Worm (Caenorhabditis elegans) whole organism, L4 larva: ENCODE data around the gene T13C2.3.

Experiments used
- D1046.2 ChIP-seq: fragments of 200-800 bp; sonication (Bioruptor generic); IDR thresholded peaks from 2 replicates; pipeline ENCODE4 v1.3.6; 2022; ENCODE audit warnings: missing genetic modification characterization, missing compliant biosample characterization
- F26F4.8 ChIP-seq: fragments of 200-800 bp; sonication (Bioruptor generic); conservative IDR thresholded peaks from 2 replicates; pipeline ENCODE4 v1.3.6; 2022; ENCODE audit warnings: missing genetic modification characterization, missing compliant biosample characterization
- F37D6.2 ChIP-seq: sonication (generic microtip); optimal IDR thresholded peaks from 2 replicates; lab custom pipeline; 2016; ENCODE audit warnings: mild to moderate bottlenecking, missing genetic modification characterization, missing compliant biosample characterization
- F44E2.7 ChIP-seq: fragments of 200-800 bp; sonication (Bioruptor generic); IDR thresholded peaks from 2 replicates; pipeline ENCODE4 v2.1.2; 2022; ENCODE audit warnings: missing genetic modification characterization, missing compliant biosample characterization
- T26A8.4 ChIP-seq: fragments of 200-800 bp; sonication (Bioruptor generic); IDR thresholded peaks from 2 replicates; pipeline ENCODE4 v1.3.6; 2022; ENCODE audit warnings: missing genetic modification characterization, missing compliant biosample characterization
- Y105C5A.15 ChIP-seq: fragments of 200-800 bp; sonication (Bioruptor generic); IDR thresholded peaks from 2 replicates; pipeline ENCODE4 v1.3.6; 2022; ENCODE audit warnings: missing genetic modification characterization, missing compliant biosample characterization
- Y5F2A.4 ChIP-seq: fragments of 200-800 bp; sonication (Bioruptor generic); optimal IDR thresholded peaks from 2 replicates; lab custom pipeline; 2018; ENCODE audit warnings: mild to moderate bottlenecking, missing genetic modification characterization, missing compliant biosample characterization
- ZK546.5 ChIP-seq, 2 experiments: sonication (generic microtip); optimal IDR thresholded peaks; 2 replicates each; lab custom pipeline; 2017; ENCODE audit warnings: missing biosample characterization in 2 of 2, missing genetic modification characterization in 2 of 2
- ceh-20 ChIP-seq: fragments of 200-800 bp; sonication (Bioruptor generic); IDR thresholded peaks from 2 replicates; pipeline ENCODE4 v1.3.6; 2022; ENCODE audit warnings: missing genetic modification reagents, missing genetic modification characterization, missing compliant biosample characterization
- ceh-82 ChIP-seq: sonication (generic microtip); optimal IDR thresholded peaks from 2 replicates; lab custom pipeline; 2017; ENCODE audit warnings: missing biosample characterization, missing genetic modification characterization
- ctbp-1 ChIP-seq: fragments of 200-800 bp; sonication (Bioruptor generic); IDR thresholded peaks from 2 replicates; pipeline ENCODE4 v1.3.6; 2022; ENCODE audit warnings: missing genetic modification reagents, missing genetic modification characterization, missing compliant biosample characterization
- daf-19 ChIP-seq: fragments of 200-800 bp; sonication (Bioruptor generic); conservative IDR thresholded peaks from 2 replicates; pipeline ENCODE4 v1.3.6; 2022; ENCODE audit warnings: missing genetic modification characterization, missing compliant biosample characterization
- dmd-9 ChIP-seq: fragments of 200-800 bp; sonication (Bioruptor generic); IDR thresholded peaks from 2 replicates; pipeline ENCODE4 v1.3.6; 2022; ENCODE audit warnings: missing genetic modification reagents, missing genetic modification characterization, missing compliant biosample characterization
- dve-1 ChIP-seq: sonication (generic microtip); optimal IDR thresholded peaks from 2 replicates; lab custom pipeline; 2017; ENCODE audit warnings: antibody characterized with exemption, mild to moderate bottlenecking, missing genetic modification characterization, missing compliant biosample characterization; ENCODE audit not compliant: insufficient read depth
- egl-27 ChIP-seq: sonication (generic microtip); optimal IDR thresholded peaks from 3 replicates; lab custom pipeline; 2017; ENCODE audit warnings: missing biosample characterization, missing genetic modification reagents, missing genetic modification characterization
- egl-43 ChIP-seq: fragments of 200-800 bp; sonication (Bioruptor generic); IDR thresholded peaks from 2 replicates; pipeline ENCODE4 v1.3.6; 2022; ENCODE audit warnings: missing genetic modification reagents, missing genetic modification characterization, missing compliant biosample characterization
- fkh-10 ChIP-seq: fragments of 150-350 bp; optimal IDR thresholded peaks from 2 replicates; lab custom pipeline; 2014; ENCODE audit warnings: missing biosample characterization, missing genetic modification reagents, missing genetic modification characterization
- fos-1 ChIP-seq: fragments of 150-350 bp; optimal IDR thresholded peaks from 2 replicates; lab custom pipeline; 2014; ENCODE audit warnings: missing biosample characterization, missing genetic modification characterization
- hlh-11 ChIP-seq: fragments of 200-800 bp; sonication (Bioruptor generic); optimal IDR thresholded peaks from 2 replicates; lab custom pipeline; 2018; ENCODE audit warnings: mild to moderate bottlenecking, missing genetic modification characterization, missing compliant biosample characterization
- hlh-30 ChIP-seq: sonication (generic microtip); optimal IDR thresholded peaks from 2 replicates; lab custom pipeline; 2017; ENCODE audit warnings: antibody characterized with exemption, mild to moderate bottlenecking, missing genetic modification characterization, missing compliant biosample characterization; ENCODE audit not compliant: insufficient read depth
- hmg-1.1 ChIP-seq: fragments of 200-800 bp; sonication (Bioruptor generic); IDR thresholded peaks from 2 replicates; pipeline ENCODE4 v1.3.6; 2022; ENCODE audit warnings: missing genetic modification reagents, missing genetic modification characterization, missing compliant biosample characterization
- lin-1 ChIP-seq: fragments of 200-800 bp; sonication (Bioruptor generic); IDR thresholded peaks from 2 replicates; pipeline ENCODE4 v1.3.6; 2022; ENCODE audit warnings: missing genetic modification reagents, missing genetic modification characterization, missing compliant biosample characterization
- lin-13 ChIP-seq: fragments of 150-350 bp; optimal IDR thresholded peaks from 2 replicates; lab custom pipeline; 2014; ENCODE audit warnings: missing biosample characterization, missing genetic modification reagents, missing genetic modification characterization
- lir-3 ChIP-seq: sonication (generic microtip); optimal IDR thresholded peaks from 2 replicates; lab custom pipeline; 2016; ENCODE audit warnings: mild to moderate bottlenecking, missing genetic modification characterization, missing compliant biosample characterization
- lsy-2 ChIP-seq, 2 experiments: fragments of 150-350 bp in 1 of 2; sonication (generic microtip) in 1 of 2; optimal IDR thresholded peaks; 2 replicates each; lab custom pipeline; 2014 to 2017; ENCODE audit warnings: missing biosample characterization in 2 of 2, missing genetic modification characterization in 2 of 2
- madf-9 ChIP-seq: fragments of 200-800 bp; sonication (Bioruptor generic); conservative IDR thresholded peaks from 2 replicates; pipeline ENCODE4 v1.3.6; 2022; ENCODE audit warnings: missing genetic modification reagents, missing genetic modification characterization, missing compliant biosample characterization
- mdl-1 ChIP-seq, 2 experiments: fragments of 150-350 bp in 1 of 2; sonication (generic microtip) in 1 of 2; optimal IDR thresholded peaks; 2 replicates each; lab custom pipeline; 2014 to 2017; ENCODE audit warnings: missing biosample characterization in 2 of 2, missing genetic modification characterization in 2 of 2
- mep-1 ChIP-seq: fragments of 150-350 bp; sonication (generic microtip); optimal IDR thresholded peaks from 3 replicates; lab custom pipeline; 2014; ENCODE audit warnings: missing biosample characterization, missing genetic modification characterization
- mes-2 ChIP-seq: sonication (generic microtip); optimal IDR thresholded peaks from 2 replicates; lab custom pipeline; 2016; ENCODE audit warnings: missing genotype, mild to moderate bottlenecking, missing genetic modification characterization, missing compliant biosample characterization; ENCODE audit not compliant: poor library complexity, severe bottlenecking
- nhr-10 ChIP-seq: fragments of 150-350 bp; optimal IDR thresholded peaks from 2 replicates; lab custom pipeline; 2014; ENCODE audit warnings: missing biosample characterization, missing genetic modification characterization
- nhr-102 ChIP-seq: sonication (generic microtip); optimal IDR thresholded peaks from 2 replicates; lab custom pipeline; 2016; ENCODE audit warnings: mild to moderate bottlenecking, missing genetic modification characterization, moderate library complexity, missing compliant biosample characterization
- nhr-111 ChIP-seq: fragments of 200-800 bp; sonication (Bioruptor generic); optimal IDR thresholded peaks from 2 replicates; lab custom pipeline; 2018; ENCODE audit warnings: mild to moderate bottlenecking, missing genetic modification characterization, missing compliant biosample characterization
- nhr-25 ChIP-seq: sonication (generic microtip); optimal IDR thresholded peaks from 2 replicates; lab custom pipeline; 2017; ENCODE audit warnings: missing genetic modification characterization, mild to moderate bottlenecking, missing compliant biosample characterization, antibody characterized with exemption, moderate library complexity, borderline replicate concordance; ENCODE audit not compliant: insufficient read depth
- nhr-41 ChIP-seq: fragments of 200-800 bp; sonication (Bioruptor generic); IDR thresholded peaks from 2 replicates; pipeline ENCODE4 v1.3.6; 2022; ENCODE audit warnings: missing genetic modification reagents, missing genetic modification characterization, missing compliant biosample characterization
- nhr-48 ChIP-seq: sonication (generic microtip); optimal IDR thresholded peaks from 2 replicates; lab custom pipeline; 2016; ENCODE audit warnings: mild to moderate bottlenecking, missing genetic modification characterization, missing compliant biosample characterization
- pha-4 ChIP-seq, 2 experiments: fragments of 150-350 bp in 1 of 2; fragments of 200-800 bp in 1 of 2; sonication (Bioruptor generic) in 1 of 2; IDR thresholded peaks in 1 of 2; optimal IDR thresholded peaks in 1 of 2; 2 replicates each; pipeline versions ENCODE4 v1.3.6 to Lab custom; 2014 to 2022; ENCODE audit warnings: missing genetic modification characterization in 2 of 2, missing genetic modification reagents in 2 of 2, missing biosample characterization in 1 of 2, missing compliant biosample characterization in 1 of 2
- rbr-2 ChIP-seq: sonication (generic microtip); optimal IDR thresholded peaks from 2 replicates; lab custom pipeline; 2016; ENCODE audit warnings: missing genotype, missing genetic modification characterization, missing compliant biosample characterization
- set-16 ChIP-seq: fragments of 200-800 bp; sonication (Bioruptor generic); IDR thresholded peaks from 2 replicates; pipeline ENCODE4 v1.3.6; 2022; ENCODE audit warnings: missing genetic modification reagents, missing genetic modification characterization, missing compliant biosample characterization
- skn-1 ChIP-seq: fragments of 150-350 bp; optimal IDR thresholded peaks from 2 replicates; lab custom pipeline; 2014; ENCODE audit warnings: missing biosample characterization, missing genetic modification characterization
- snpc-1.2 ChIP-seq: fragments of 200-800 bp; sonication (Bioruptor generic); IDR thresholded peaks from 2 replicates; pipeline ENCODE4 v1.3.6; 2022; ENCODE audit warnings: missing genetic modification reagents, missing genetic modification characterization, missing compliant biosample characterization
- spr-1 ChIP-seq: sonication (generic microtip); optimal IDR thresholded peaks from 2 replicates; lab custom pipeline; 2016; ENCODE audit warnings: mild to moderate bottlenecking, missing genetic modification characterization, missing compliant biosample characterization
- unc-62 ChIP-seq, 3 experiments: fragments of 150-350 bp in 1 of 3; sonication (generic microtip); optimal IDR thresholded peaks in 2 of 3; peaks in 1 of 3; 1 replicate in 1 of 3; 2 replicates in 2 of 3; lab custom pipeline; 2014 to 2017; ENCODE audit warnings: missing biosample characterization in 3 of 3, missing genetic modification characterization in 3 of 3, missing genetic modification reagents in 3 of 3, missing genotype in 1 of 3
- zfp-2 ChIP-seq: sonication (generic microtip); optimal IDR thresholded peaks from 2 replicates; lab custom pipeline; 2016; ENCODE audit warnings: mild to moderate bottlenecking, missing genetic modification characterization, missing compliant biosample characterization
- zip-2 ChIP-seq: fragments of 150-350 bp; optimal IDR thresholded peaks from 2 replicates; lab custom pipeline; 2014; ENCODE audit warnings: missing biosample characterization, missing genetic modification characterization
- ztf-11 ChIP-seq: fragments of 150-350 bp; optimal IDR thresholded peaks from 2 replicates; lab custom pipeline; 2014; ENCODE audit warnings: missing biosample characterization, missing genetic modification characterization
- ztf-7 ChIP-seq: fragments of 150-350 bp; optimal IDR thresholded peaks from 2 replicates; lab custom pipeline; 2014; ENCODE audit warnings: missing biosample characterization, missing genetic modification characterization

Gene T13C2.3

DNA sequence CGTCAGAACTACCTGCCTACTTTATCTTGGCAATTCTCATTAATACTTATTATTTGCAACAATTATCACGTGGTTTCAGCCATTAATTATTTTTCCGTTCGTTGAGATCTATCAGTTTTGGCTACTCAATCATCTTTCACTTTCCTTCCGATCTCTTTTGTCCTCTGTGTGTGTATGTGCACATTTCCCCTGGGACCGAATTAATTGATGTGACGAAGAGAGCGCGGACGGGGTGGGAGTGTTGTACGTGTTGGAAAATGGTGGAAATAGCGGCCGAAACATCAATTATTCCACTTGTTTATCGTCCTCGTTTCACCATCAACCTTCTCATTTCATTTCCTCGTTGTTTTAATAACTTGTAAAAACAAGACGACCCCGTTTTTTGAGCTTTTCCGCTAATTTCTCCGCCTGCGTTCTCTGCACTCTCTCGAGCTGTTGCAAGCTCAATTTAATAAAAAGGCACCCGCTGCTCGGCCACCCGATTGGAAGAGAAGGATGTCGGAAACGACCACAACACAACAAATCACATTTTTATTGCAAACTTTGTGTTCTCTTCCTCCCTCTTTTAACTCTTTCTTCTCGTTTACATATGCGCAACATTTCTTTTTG, 49.3 kb downstream of the T13C2.3 start:
- TF ChIP-seq hlh-11 (tag; lab: Kevin White, UChicago) = peak; percentile 31
- TF ChIP-seq zip-2 (tag; lab: Kevin White, UChicago) = no peak
- 0 out of 2 replicates have a peak, but pooled peaks have one; percentile 35 for TF ChIP-seq hmg-1.1 (GFP tag; lab: Robert Waterston, UW)
- TF ChIP-seq F44E2.7 (GFP tag; lab: Robert Waterston, UW) = no peak
- no peak for TF ChIP-seq nhr-10 (tag; lab: Kevin White, UChicago)
- no peak for TF ChIP-seq spr-1 (tag; lab: Kevin White, UChicago)
- no peak for TF ChIP-seq lin-13 (GFP tag; lab: Kevin White, UChicago)
- TF ChIP-seq ctbp-1 (GFP tag; lab: Robert Waterston, UW) = peak; percentile 62
- TF ChIP-seq D1046.2 (GFP tag; lab: Robert Waterston, UW) = no peak
- TF ChIP-seq unc-62 (GFP tag; optimal IDR thresholded peaks at IDR 0.05 in 1 of 2; lab: Kevin White, UChicago) = peak in 1 of 2 experiments; percentile 99
- peak; percentile 27 for TF ChIP-seq unc-62 (tag; optimal IDR thresholded peaks at IDR 0.05; lab: Kevin White, UChicago)
- TF ChIP-seq dmd-9 (GFP tag; lab: Robert Waterston, UW) = no peak
- no peak for TF ChIP-seq nhr-41
- TF ChIP-seq mes-2 = peak; percentile 14
- TF ChIP-seq nhr-102 = no peak
- TF ChIP-seq daf-19 (GFP tag; lab: Robert Waterston, UW) = no peak
- peak; percentile 13 for TF ChIP-seq hlh-30 (tag; lab: Kevin White, UChicago)
- TF ChIP-seq rbr-2 (tag; lab: Kevin White, UChicago) = no peak
- peak; percentile 87 for TF ChIP-seq ceh-20
- no peak for TF ChIP-seq zfp-2 (tag; lab: Kevin White, UChicago)
- TF ChIP-seq set-16 (GFP tag; lab: Robert Waterston, UW) = no peak
- TF ChIP-seq fkh-10 = no peak
- no peak for TF ChIP-seq Y5F2A.4 (GFP tag; lab: Kevin White, UChicago)
- TF ChIP-seq lsy-2 (tag; optimal IDR thresholded peaks at IDR 0.05; lab: Kevin White, UChicago) = peak in 1 of 2 experiments; percentile 37
- TF ChIP-seq snpc-1.2 (GFP tag; lab: Robert Waterston, UW) = no peak
- TF ChIP-seq fos-1 = no peak
- TF ChIP-seq nhr-48 = no peak
- TF ChIP-seq F26F4.8 = no peak
- no peak for TF ChIP-seq lin-1 (GFP tag; lab: Robert Waterston, UW)
- no peak for TF ChIP-seq nhr-25 (tag; lab: Kevin White, UChicago)
- TF ChIP-seq pha-4 (GFP tag; IDR thresholded peaks at IDR 0.05; lab: Robert Waterston, UW) = no peak
- no peak for TF ChIP-seq pha-4 (tag; optimal IDR thresholded peaks at IDR 0.05; lab: Kevin White, UChicago)
- TF ChIP-seq ztf-11 = no peak
- peak in 1 of 2 experiments; percentile 51 for TF ChIP-seq mdl-1 (tag; optimal IDR thresholded peaks at IDR 0.05; lab: Kevin White, UChicago)
- TF ChIP-seq mep-1 = no peak

DNA sequence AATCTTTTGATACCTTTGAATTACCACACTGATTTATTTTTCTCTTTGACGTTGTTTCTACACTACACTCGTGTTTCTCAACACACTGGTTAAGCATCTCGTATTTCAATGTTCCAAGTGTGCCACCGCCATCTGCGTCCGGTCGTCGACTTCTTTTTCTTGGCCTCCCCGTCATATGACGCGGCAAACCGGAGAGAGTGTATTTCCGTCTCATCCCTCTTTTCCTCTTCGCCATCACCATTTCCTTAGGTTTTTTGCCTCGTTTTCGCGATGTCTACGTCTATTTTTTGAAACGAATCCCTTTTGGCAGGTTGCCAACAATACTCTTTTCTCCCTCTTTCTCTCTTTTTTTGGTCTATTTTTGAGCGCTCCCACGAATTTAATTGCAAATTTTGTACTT, 49.9 kb downstream of the T13C2.3 start:
- no peak for TF ChIP-seq F37D6.2 (tag; lab: Kevin White, UChicago)
- TF ChIP-seq hlh-11 (tag; lab: Kevin White, UChicago) = peak; percentile 57
- TF ChIP-seq set-16 (GFP tag; lab: Robert Waterston, UW) = 0 out of 2 replicates have a peak, but pooled peaks have one; percentile 3
- peak; percentile 27 for TF ChIP-seq hmg-1.1 (GFP tag; lab: Robert Waterston, UW)
- no peak for TF ChIP-seq skn-1 (tag; lab: Kevin White, UChicago)
- TF ChIP-seq ctbp-1 (GFP tag; lab: Robert Waterston, UW) = peak; percentile 63; the same call in 1 of the 2 replicates
- TF ChIP-seq Y105C5A.15 = no peak
- no peak for TF ChIP-seq ceh-82
- no peak for TF ChIP-seq egl-43 (GFP tag; lab: Robert Waterston, UW)
- TF ChIP-seq rbr-2 (tag; lab: Kevin White, UChicago) = no peak
- TF ChIP-seq nhr-48 = no peak
- no peak for TF ChIP-seq nhr-111 (GFP tag; lab: Kevin White, UChicago)
- no peak for TF ChIP-seq fkh-10
- TF ChIP-seq nhr-10 (tag; lab: Kevin White, UChicago) = no peak
- TF ChIP-seq T26A8.4 (GFP tag; lab: Robert Waterston, UW) = 0 out of 2 replicates have a peak, but pooled peaks have one; percentile 10
- 0 out of 2 replicates have a peak, but pooled peaks have one; percentile 46 for TF ChIP-seq madf-9 (GFP tag; lab: Robert Waterston, UW)
- TF ChIP-seq unc-62 (GFP tag; optimal IDR thresholded peaks at IDR 0.05 in 1 of 2; lab: Kevin White, UChicago) = peak in 1 of 2 experiments; percentile 48
- TF ChIP-seq unc-62 (tag; optimal IDR thresholded peaks at IDR 0.05; lab: Kevin White, UChicago) = no peak
- peak; percentile 71 for TF ChIP-seq egl-27 (tag; lab: Kevin White, UChicago)
- peak; percentile 40 for TF ChIP-seq dve-1 (tag; lab: Kevin White, UChicago)
- no peak for TF ChIP-seq ZK546.5 (tag; optimal IDR thresholded peaks at IDR 0.05; lab: Kevin White, UChicago)
- peak; percentile 70 for TF ChIP-seq ztf-7 (tag; lab: Kevin White, UChicago)
- TF ChIP-seq mep-1 = peak; percentile 41
- no peak for TF ChIP-seq lir-3 (tag; lab: Kevin White, UChicago)
- peak; percentile 81 for TF ChIP-seq hlh-30 (tag; lab: Kevin White, UChicago)
